Fruit fly (Drosophila melanogaster): ENCODE measurements around the gene RhoU.

RhoU gene

dm6 chrX:10113910-10114790 is 27.8 kb downstream of the RhoU start:
- no peak for TF ChIP-seq psq (optimal IDR thresholded peaks at IDR 0.05)
- TF ChIP-seq Dll (optimal IDR thresholded peaks at IDR 0.05) = no peak
- no peak for TF ChIP-seq pan (optimal IDR thresholded peaks at IDR 0.05)
- TF ChIP-seq EcR (GFP tag; optimal IDR thresholded peaks at IDR 0.05) = no peak
- TF ChIP-seq usp (GFP tag; optimal IDR thresholded peaks at IDR 0.05) = no peak
- no peak for TF ChIP-seq CG8478 (optimal IDR thresholded peaks at IDR 0.05)

DNA sequence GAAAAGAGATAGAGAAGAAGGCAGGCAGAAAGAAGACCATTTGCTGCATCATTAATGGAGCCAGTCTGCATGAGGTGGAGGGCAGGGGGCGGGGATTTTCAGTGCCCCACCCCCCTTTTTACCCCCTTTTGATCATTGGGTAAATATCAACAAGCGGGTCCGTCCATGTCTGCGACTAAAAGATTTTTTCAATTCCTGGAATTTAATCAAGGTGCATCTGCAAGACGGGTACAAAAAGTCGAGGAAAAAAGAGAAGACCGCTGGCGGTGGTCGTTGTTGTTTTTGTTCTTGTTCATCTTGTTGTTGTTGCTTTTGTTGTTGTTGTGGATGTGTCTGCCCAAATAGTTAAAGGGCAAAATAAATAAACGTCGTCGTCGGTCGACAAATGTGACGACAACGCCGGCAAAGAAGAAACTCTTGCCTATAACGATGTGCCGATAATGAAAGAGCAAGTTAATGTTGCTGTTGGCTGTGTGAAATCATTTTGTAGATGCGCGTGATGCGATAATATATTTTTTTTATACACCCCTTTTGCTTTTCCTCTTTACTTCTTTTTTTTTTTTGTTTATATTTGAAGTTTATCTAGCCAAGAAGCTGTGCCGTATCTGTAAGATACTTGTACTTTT is 29.4 kb downstream of the RhoU start:
- TF ChIP-seq usp (GFP tag; optimal IDR thresholded peaks at IDR 0.05) (no peak), CG8478 (optimal IDR thresholded peaks at IDR 0.05) (no peak), EcR (GFP tag; optimal IDR thresholded peaks at IDR 0.05) (no peak), pan (optimal IDR thresholded peaks at IDR 0.05) (no peak)

DNA sequence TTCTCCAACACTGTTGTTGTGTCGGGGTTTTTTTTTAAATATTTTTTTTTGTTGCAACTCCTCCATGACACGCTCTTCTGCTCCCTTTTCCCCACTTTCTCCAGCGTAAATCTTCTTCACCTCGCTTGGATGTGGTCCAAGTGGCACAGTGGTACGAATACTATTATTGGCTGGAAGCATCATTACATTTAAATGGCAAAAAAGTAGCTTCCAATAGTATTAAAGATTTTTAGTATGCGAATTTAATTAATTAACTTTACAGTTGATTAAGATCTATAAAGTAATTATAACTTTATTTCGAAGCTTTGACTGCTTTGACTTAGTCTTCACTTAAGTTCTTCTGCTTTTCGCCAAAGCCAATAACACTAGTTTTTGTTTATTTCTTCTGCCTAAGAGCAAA is 32.0 kb downstream of the RhoU start:
- no peak for TF ChIP-seq psq (optimal IDR thresholded peaks at IDR 0.05)

DNA sequence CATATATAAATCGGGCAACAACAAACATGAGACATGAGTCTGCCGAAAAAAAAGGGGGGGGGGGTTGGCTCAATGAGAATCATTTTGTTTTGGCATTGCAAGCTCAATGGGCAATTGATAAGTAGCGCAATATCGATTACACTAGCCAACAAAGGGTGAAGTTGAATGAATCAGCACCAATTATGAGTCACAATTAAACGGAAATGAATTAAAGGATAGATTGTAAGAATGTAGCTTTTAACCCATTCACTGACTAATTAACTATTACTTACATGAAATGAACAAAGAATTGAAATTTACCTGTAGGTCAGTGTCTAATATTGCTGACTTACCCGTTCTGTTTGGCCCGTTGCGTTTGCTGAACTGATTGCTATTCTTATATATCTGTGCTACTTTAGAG is 39.3 kb downstream of the RhoU start:
- TF ChIP-seq psq (optimal IDR thresholded peaks at IDR 0.05) = no peak
- no peak for TF ChIP-seq CG8478 (optimal IDR thresholded peaks at IDR 0.05)
- no peak for TF ChIP-seq usp (GFP tag; optimal IDR thresholded peaks at IDR 0.05)
- TF ChIP-seq pan (optimal IDR thresholded peaks at IDR 0.05) = no peak

- TF ChIP-seq pan (optimal IDR thresholded peaks at IDR 0.05) (no peak), CG8478 (optimal IDR thresholded peaks at IDR 0.05) (no peak), Dll (optimal IDR thresholded peaks at IDR 0.05) (no peak), psq (optimal IDR thresholded peaks at IDR 0.05) (no peak), usp (GFP tag; optimal IDR thresholded peaks at IDR 0.05) (no peak), EcR (GFP tag; optimal IDR thresholded peaks at IDR 0.05) (no peak)
Measured at dm6 chrX:10127204-10127603, 40.9 kb downstream of the RhoU start.

dm6 chrX:10137587-10137986 is 51.3 kb downstream of the RhoU start:
- no peak for TF ChIP-seq psq (optimal IDR thresholded peaks at IDR 0.05)
- no peak for TF ChIP-seq pan (optimal IDR thresholded peaks at IDR 0.05)
- TF ChIP-seq usp (GFP tag; optimal IDR thresholded peaks at IDR 0.05) = no peak
- no peak for TF ChIP-seq EcR (GFP tag; optimal IDR thresholded peaks at IDR 0.05)

- TF ChIP-seq EcR (GFP tag; optimal IDR thresholded peaks at IDR 0.05) = no peak
- TF ChIP-seq pan (optimal IDR thresholded peaks at IDR 0.05) = no peak
- TF ChIP-seq psq (optimal IDR thresholded peaks at IDR 0.05) = no peak
- no peak for TF ChIP-seq usp (GFP tag; optimal IDR thresholded peaks at IDR 0.05)
- TF ChIP-seq Dll (optimal IDR thresholded peaks at IDR 0.05) = no peak
- TF ChIP-seq CG8478 (optimal IDR thresholded peaks at IDR 0.05) = no peak
Measured at dm6 chrX:10153312-10153711, 67.0 kb downstream of the RhoU start, which contains the start of gene CG12645. Gene CG12645, plus strand, starts transcription at chrX:10153612.

dm6 chrX:10158175-10158574 is 71.8 kb downstream of the RhoU start, which contains the start of gene CG43902:
Gene CG43902, plus strand, starts transcription at chrX:10158434.
- no peak for TF ChIP-seq pan (optimal IDR thresholded peaks at IDR 0.05)
- TF ChIP-seq EcR (GFP tag; optimal IDR thresholded peaks at IDR 0.05) = no peak
- TF ChIP-seq Dll (optimal IDR thresholded peaks at IDR 0.05) = no peak
- TF ChIP-seq usp (GFP tag; optimal IDR thresholded peaks at IDR 0.05) = no peak
- TF ChIP-seq psq (optimal IDR thresholded peaks at IDR 0.05) = no peak
- no peak for TF ChIP-seq CG8478 (optimal IDR thresholded peaks at IDR 0.05)

DNA sequence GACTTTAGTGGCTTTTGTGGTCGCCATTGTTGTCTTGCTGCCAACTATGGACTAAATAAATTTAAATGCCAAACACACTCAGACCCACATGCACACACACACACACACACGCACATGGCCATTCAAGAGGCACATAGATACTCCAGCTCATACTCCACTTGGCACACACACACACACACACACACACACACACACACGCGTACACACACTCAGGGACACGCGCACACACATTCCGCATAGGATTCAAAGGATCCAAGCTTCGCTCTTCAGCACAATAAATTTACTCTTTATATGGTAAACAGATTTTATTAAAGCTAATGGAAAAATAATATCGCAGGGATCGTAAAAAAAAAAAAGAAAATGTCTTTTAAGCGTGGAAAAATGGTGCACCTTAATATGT is 96.5 kb downstream of the RhoU start:
- TF ChIP-seq psq (optimal IDR thresholded peaks at IDR 0.05) = no peak
- TF ChIP-seq pan (optimal IDR thresholded peaks at IDR 0.05) = no peak
- no peak for TF ChIP-seq usp (GFP tag; optimal IDR thresholded peaks at IDR 0.05)
- TF ChIP-seq EcR (GFP tag; optimal IDR thresholded peaks at IDR 0.05) = no peak
- no peak for TF ChIP-seq CG8478 (optimal IDR thresholded peaks at IDR 0.05)
- no peak for TF ChIP-seq Dll (optimal IDR thresholded peaks at IDR 0.05)

- TF ChIP-seq EcR (GFP tag; optimal IDR thresholded peaks at IDR 0.05) = no peak
- no peak for TF ChIP-seq Dll (optimal IDR thresholded peaks at IDR 0.05)
- no peak for TF ChIP-seq pan (optimal IDR thresholded peaks at IDR 0.05)
- no peak for TF ChIP-seq CG8478 (optimal IDR thresholded peaks at IDR 0.05)
- no peak for TF ChIP-seq usp (GFP tag; optimal IDR thresholded peaks at IDR 0.05)
- no peak for TF ChIP-seq psq (optimal IDR thresholded peaks at IDR 0.05)
Measured at dm6 chrX:10184355-10185058, 98.2 kb downstream of the RhoU start.
